Fruit fly (Drosophila melanogaster): Measurements from ENCODE around the gene Sec61alpha.

Sec61alpha gene

dm6 chr2L:6464780-6465179, 15.6 kb downstream of the Sec61alpha start:
- TF ChIP-seq pan (optimal IDR thresholded peaks at IDR 0.05) (no peak), CG8478 (optimal IDR thresholded peaks at IDR 0.05) (no peak), usp (GFP tag; optimal IDR thresholded peaks at IDR 0.05) (no peak)

DNA sequence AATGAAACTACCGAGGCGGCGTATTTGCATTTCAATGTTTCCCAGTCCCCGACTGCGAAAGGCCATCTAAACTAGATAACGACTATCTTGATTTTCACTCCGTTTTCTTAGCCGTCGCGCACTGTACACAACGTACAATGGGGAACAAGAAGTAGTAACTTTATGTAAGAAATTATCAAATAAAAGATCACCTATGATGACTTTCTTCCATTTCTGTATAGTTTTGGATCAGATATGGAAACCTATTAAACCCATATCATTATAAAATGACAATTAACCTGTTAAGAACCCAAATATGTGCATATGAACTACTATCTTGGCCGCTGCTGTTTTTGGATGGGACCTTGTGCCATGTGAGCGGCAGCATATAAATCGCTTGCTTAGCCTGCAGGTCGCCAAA, 16.1 kb downstream of the Sec61alpha start:
- TF ChIP-seq Dll (optimal IDR thresholded peaks at IDR 0.05) (no peak), CG8478 (optimal IDR thresholded peaks at IDR 0.05) (no peak), pan (optimal IDR thresholded peaks at IDR 0.05) (no peak), psq (optimal IDR thresholded peaks at IDR 0.05) (no peak), usp (GFP tag; optimal IDR thresholded peaks at IDR 0.05) (no peak), EcR (GFP tag; optimal IDR thresholded peaks at IDR 0.05) (no peak)

dm6 chr2L:6463392-6463791, 17.0 kb downstream of the Sec61alpha start:
- TF ChIP-seq CG8478 (optimal IDR thresholded peaks at IDR 0.05) (no peak), EcR (GFP tag; optimal IDR thresholded peaks at IDR 0.05) (no peak), usp (GFP tag; optimal IDR thresholded peaks at IDR 0.05) (no peak), psq (optimal IDR thresholded peaks at IDR 0.05) (no peak), Dll (optimal IDR thresholded peaks at IDR 0.05) (no peak), pan (optimal IDR thresholded peaks at IDR 0.05) (no peak)

- no peak for TF ChIP-seq Dll (optimal IDR thresholded peaks at IDR 0.05)
- TF ChIP-seq CG8478 (optimal IDR thresholded peaks at IDR 0.05) = no peak
- TF ChIP-seq EcR (GFP tag; optimal IDR thresholded peaks at IDR 0.05) = no peak
- TF ChIP-seq usp (GFP tag; optimal IDR thresholded peaks at IDR 0.05) = no peak
- no peak for TF ChIP-seq psq (optimal IDR thresholded peaks at IDR 0.05)
- no peak for TF ChIP-seq pan (optimal IDR thresholded peaks at IDR 0.05)
These were observed 18.1 kb downstream of the Sec61alpha start for dm6 chr2L:6462259-6462658.

- TF ChIP-seq CG8478 (optimal IDR thresholded peaks at IDR 0.05) = no peak
- no peak for TF ChIP-seq Dll (optimal IDR thresholded peaks at IDR 0.05)
- TF ChIP-seq usp (GFP tag; optimal IDR thresholded peaks at IDR 0.05) = no peak
- TF ChIP-seq EcR (GFP tag; optimal IDR thresholded peaks at IDR 0.05) = no peak
- TF ChIP-seq pan (optimal IDR thresholded peaks at IDR 0.05) = no peak
- TF ChIP-seq psq (optimal IDR thresholded peaks at IDR 0.05) = no peak
These were observed 18.9 kb downstream of the Sec61alpha start for dm6 chr2L:6461497-6461896.

DNA sequence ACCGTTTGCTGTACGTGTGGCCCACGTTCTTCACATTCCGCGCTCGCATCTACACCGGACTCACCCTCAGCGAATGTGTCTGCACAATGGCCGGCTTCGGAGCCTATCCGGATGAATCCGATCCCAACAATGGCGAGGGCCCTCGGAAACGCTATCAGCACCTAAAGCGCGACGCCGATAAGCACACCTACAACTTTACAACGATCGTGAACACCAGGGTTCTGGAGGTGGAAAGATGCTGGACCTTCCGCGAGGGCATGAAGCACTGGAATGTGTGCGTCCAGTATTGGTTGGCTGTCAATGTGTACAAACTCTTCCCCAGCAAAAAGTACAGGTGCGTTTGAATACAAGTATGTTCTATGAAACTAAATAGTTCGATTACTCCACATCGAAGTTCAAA, 22.8 kb downstream of the Sec61alpha start:
- TF ChIP-seq psq (optimal IDR thresholded peaks at IDR 0.05) (no peak), CG8478 (optimal IDR thresholded peaks at IDR 0.05) (no peak), pan (optimal IDR thresholded peaks at IDR 0.05) (no peak), EcR (GFP tag; optimal IDR thresholded peaks at IDR 0.05) (no peak), usp (GFP tag; optimal IDR thresholded peaks at IDR 0.05) (no peak), Dll (optimal IDR thresholded peaks at IDR 0.05) (no peak)

dm6 chr2L:6455955-6456599, 24.3 kb downstream of the Sec61alpha start, which contains the start of gene frj:
frj (plus strand) TSS chr2L:6456052.
- TF ChIP-seq EcR (GFP tag; optimal IDR thresholded peaks at IDR 0.05) = no peak
- no peak for TF ChIP-seq pan (optimal IDR thresholded peaks at IDR 0.05)
- no peak for TF ChIP-seq psq (optimal IDR thresholded peaks at IDR 0.05)
- TF ChIP-seq usp (GFP tag; optimal IDR thresholded peaks at IDR 0.05) = no peak
- TF ChIP-seq Dll (optimal IDR thresholded peaks at IDR 0.05) = no peak
- no peak for TF ChIP-seq CG8478 (optimal IDR thresholded peaks at IDR 0.05)

DNA sequence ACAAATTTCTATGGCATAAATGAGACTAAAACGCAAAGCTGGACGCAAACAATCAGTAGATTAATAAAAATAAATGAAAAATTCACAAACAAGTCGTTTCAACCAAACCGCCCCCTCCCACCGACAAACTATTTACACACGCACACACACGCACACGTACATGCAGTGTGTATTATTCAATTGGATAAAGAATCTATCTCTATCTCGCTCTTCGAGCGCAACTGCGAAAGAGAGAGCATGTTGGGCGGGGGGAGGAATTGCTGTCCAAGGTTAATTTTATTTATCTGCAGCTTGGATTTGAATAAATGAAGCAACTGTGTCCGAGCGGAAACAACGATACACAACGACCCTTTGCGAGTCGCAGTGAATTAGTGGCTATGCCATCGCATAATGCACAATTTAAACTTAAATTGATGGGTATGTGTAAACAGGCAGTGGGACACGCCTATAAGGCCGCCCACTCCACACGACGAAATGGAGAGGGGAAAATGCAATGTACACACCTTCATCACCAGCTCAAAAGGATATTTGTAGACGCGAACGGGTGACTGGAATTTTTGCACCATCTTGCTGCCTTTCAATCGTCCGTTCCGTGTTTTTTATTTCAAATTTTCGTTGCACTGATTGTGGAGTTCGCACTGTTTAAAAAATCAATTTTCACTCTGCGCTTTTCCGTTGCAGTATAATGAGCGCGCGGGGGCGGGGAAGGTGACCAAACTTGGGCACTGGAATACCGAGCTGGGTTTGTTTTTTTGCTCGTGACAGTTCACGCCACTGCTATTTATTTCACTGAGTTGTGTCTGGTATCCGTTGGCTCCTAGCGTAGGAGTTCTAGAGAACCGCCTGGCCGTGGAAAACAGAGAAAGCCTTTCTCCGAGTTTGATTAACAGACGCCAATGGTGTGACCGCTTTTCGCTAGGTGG, 25.1 kb downstream of the Sec61alpha start, which contains the start of gene retm:
Gene retm (minus strand): TSS at position 898 of the 923 bp plus-strand sequence.
- TF ChIP-seq pan (optimal IDR thresholded peaks at IDR 0.05) = no peak

dm6 chr2L:6449753-6450152, 30.6 kb downstream of the Sec61alpha start:
- no peak for TF ChIP-seq psq (optimal IDR thresholded peaks at IDR 0.05)
- no peak for TF ChIP-seq EcR (GFP tag; optimal IDR thresholded peaks at IDR 0.05)
- no peak for TF ChIP-seq pan (optimal IDR thresholded peaks at IDR 0.05)
- no peak for TF ChIP-seq Dll (optimal IDR thresholded peaks at IDR 0.05)
- TF ChIP-seq CG8478 (optimal IDR thresholded peaks at IDR 0.05) = no peak
- TF ChIP-seq usp (GFP tag; optimal IDR thresholded peaks at IDR 0.05) = no peak

- TF ChIP-seq pan (optimal IDR thresholded peaks at IDR 0.05) = no peak
- no peak for TF ChIP-seq Dll (optimal IDR thresholded peaks at IDR 0.05)
- TF ChIP-seq usp (GFP tag; optimal IDR thresholded peaks at IDR 0.05) = no peak
- no peak for TF ChIP-seq EcR (GFP tag; optimal IDR thresholded peaks at IDR 0.05)
- TF ChIP-seq CG8478 (optimal IDR thresholded peaks at IDR 0.05) = no peak
- TF ChIP-seq psq (optimal IDR thresholded peaks at IDR 0.05) = no peak
These were observed 32.1 kb downstream of the Sec61alpha start, which contains the start of gene Acox3 for dm6 chr2L:6448334-6448703. Acox3 (minus strand) TSS chr2L:6448403.

dm6 chr2L:6447581-6448333, 32.6 kb downstream of the Sec61alpha start:
- TF ChIP-seq usp (GFP tag; optimal IDR thresholded peaks at IDR 0.05) = no peak
- TF ChIP-seq pan (optimal IDR thresholded peaks at IDR 0.05) = no peak
- no peak for TF ChIP-seq Dll (optimal IDR thresholded peaks at IDR 0.05)
- TF ChIP-seq CG8478 (optimal IDR thresholded peaks at IDR 0.05) = no peak
- TF ChIP-seq psq (optimal IDR thresholded peaks at IDR 0.05) = no peak
- no peak for TF ChIP-seq EcR (GFP tag; optimal IDR thresholded peaks at IDR 0.05)

Data from whole organism.